Fruit fly (Drosophila melanogaster): Measurements from ENCODE around the gene CG12795.
A peak's percentile ranks its signal among the peaks of the same experiment; 100 is the strongest.

Gene CG12795

DNA sequence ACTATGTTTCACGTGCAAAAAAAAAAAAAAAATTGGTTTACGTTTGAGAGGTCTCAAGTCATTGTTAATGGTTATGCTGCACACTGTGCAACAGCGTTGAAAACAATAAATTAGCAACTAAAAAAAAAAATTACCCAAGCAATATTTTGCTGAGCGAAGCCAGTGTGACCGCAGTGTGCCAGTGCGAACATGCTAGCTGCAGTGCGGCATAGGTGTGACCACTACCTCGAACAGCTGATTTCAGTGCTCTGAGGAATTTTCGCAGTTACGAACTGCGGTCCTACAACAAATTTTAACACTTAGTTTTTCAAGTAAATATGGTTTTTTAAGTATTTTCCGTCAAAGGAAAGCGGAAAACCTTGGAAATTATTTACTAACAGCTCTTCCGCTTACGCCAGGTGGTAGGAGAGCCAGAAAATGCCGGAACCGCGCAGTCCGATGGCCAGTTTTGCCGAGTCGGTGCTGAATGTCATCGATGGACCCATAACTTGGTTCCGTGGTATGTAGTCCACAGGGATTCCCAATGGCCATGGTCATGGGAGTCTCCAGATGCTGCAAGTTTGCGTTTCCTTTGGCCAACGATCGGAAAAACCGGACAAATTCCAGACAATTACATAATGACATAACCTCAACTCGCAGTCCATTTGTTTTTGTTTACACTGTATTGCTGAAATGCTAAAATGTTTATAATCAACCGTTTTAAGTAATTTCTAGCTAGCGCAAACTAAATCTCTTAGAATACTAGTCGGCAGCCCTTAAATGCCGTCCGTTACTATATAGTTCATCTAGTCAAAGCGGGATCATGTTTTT lies 13.9 kb downstream of the CG12795 start, which contains the start of the genes msl-2 and ND-PDSW (continued):
- TF ChIP-seq klu (GFP tag; IDR thresholded peaks at IDR 0.05), result no peak
- peak in 1 of 2 experiments; percentile 96 for TF ChIP-seq Pdp1 (GFP tag; optimal IDR thresholded peaks at IDR 0.05)
- no peak for TF ChIP-seq CG31388 (GFP tag; optimal IDR thresholded peaks at IDR 0.05)
- TF ChIP-seq CG10979 (tag; optimal IDR thresholded peaks at IDR 0.05), result no peak
- no peak for TF ChIP-seq grn (GFP tag; optimal IDR thresholded peaks at IDR 0.05)
- TF ChIP-seq CG42726 (GFP tag; IDR thresholded peaks at IDR 0.05; ENCODE audit: partially characterized antibody), result peak; percentile 57; the same call in 1 of the 2 replicates
- no peak for TF ChIP-seq pita (GFP tag; optimal IDR thresholded peaks at IDR 0.05)
- TF ChIP-seq CG31441 (GFP tag; IDR thresholded peaks at IDR 0.05), result no peak
- TF ChIP-seq Sry-δ (GFP tag; optimal IDR thresholded peaks at IDR 0.05), result peak; percentile 35
- TF ChIP-seq CG18262 (tag; optimal IDR thresholded peaks at IDR 0.05), result no peak
- TF ChIP-seq pho (GFP tag; optimal IDR thresholded peaks at IDR 0.05), result peak; percentile 6
- TF ChIP-seq fd3F (GFP tag; optimal IDR thresholded peaks at IDR 0.05), result no peak
- TF ChIP-seq sob (GFP tag; IDR thresholded peaks at IDR 0.05), result no peak
- no peak for TF ChIP-seq p53 (GFP tag; optimal IDR thresholded peaks at IDR 0.05)
- no peak for TF ChIP-seq eyg (GFP tag; optimal IDR thresholded peaks at IDR 0.05)
- peak; percentile 49 for TF ChIP-seq CG10267 (tag; optimal IDR thresholded peaks at IDR 0.05)
- peak; percentile 74 for TF ChIP-seq Sin3A (optimal IDR thresholded peaks at IDR 0.05)
- TF ChIP-seq Doc3 (GFP tag; IDR thresholded peaks at IDR 0.05; ENCODE audit: partially characterized antibody), result no peak
- TF ChIP-seq CG7357 (GFP tag; IDR thresholded peaks at IDR 0.05), result peak; percentile 92
- TF ChIP-seq CG6765 (GFP tag; optimal IDR thresholded peaks at IDR 0.05), result no peak
- TF ChIP-seq cwo (GFP tag; optimal IDR thresholded peaks at IDR 0.05), result no peak
- peak; percentile 41 for TF ChIP-seq HmgZ (tag; optimal IDR thresholded peaks at IDR 0.05)
- TF ChIP-seq fd102C (GFP tag; optimal IDR thresholded peaks at IDR 0.05), result no peak
- TF ChIP-seq Elba2 (GFP tag; optimal IDR thresholded peaks at IDR 0.05), result no peak
- peak; percentile 42; the same call in 1 of the 3 replicates for TF ChIP-seq CG6791 (GFP tag; IDR thresholded peaks at IDR 0.05; ENCODE audit: partially characterized antibody)
- TF ChIP-seq CTCF (GFP tag; optimal IDR thresholded peaks at IDR 0.05), result peak; percentile 14
- TF ChIP-seq CG7987 (GFP tag; optimal IDR thresholded peaks at IDR 0.05), result no peak
- TF ChIP-seq gcm (GFP tag; optimal IDR thresholded peaks at IDR 0.05), result no peak
- no peak for TF ChIP-seq CG14667 (GFP tag; IDR thresholded peaks at IDR 0.05)
- peak; percentile 35 for TF ChIP-seq CG8924 (tag; optimal IDR thresholded peaks at IDR 0.05)
- TF ChIP-seq dysf (GFP tag; IDR thresholded peaks at IDR 0.05), result no peak
- TF ChIP-seq Myb (GFP tag; optimal IDR thresholded peaks at IDR 0.05), result peak; percentile 33
- TF ChIP-seq Scr (GFP tag; IDR thresholded peaks at IDR 0.05; ENCODE audit: partially characterized antibody), result 0 out of 2 replicates have a peak, but pooled peaks have one; percentile 16
- TF ChIP-seq Mrtf (GFP tag; IDR thresholded peaks at IDR 0.05), result no peak
- no peak for TF ChIP-seq CG11085 (GFP tag; IDR thresholded peaks at IDR 0.05)
- TF ChIP-seq bowl (GFP tag; IDR thresholded peaks at IDR 0.05), result no peak
- no peak for TF ChIP-seq aop (GFP tag; IDR thresholded peaks at IDR 0.05)
- TF ChIP-seq corto (GFP tag; optimal IDR thresholded peaks at IDR 0.05), result no peak
- no peak for TF ChIP-seq Six4 (GFP tag; optimal IDR thresholded peaks at IDR 0.05)
- no peak for TF ChIP-seq CG34376 (GFP tag; optimal IDR thresholded peaks at IDR 0.05)
- peak; percentile 80 for TF ChIP-seq Med (GFP tag)
- TF ChIP-seq emc (GFP tag; optimal IDR thresholded peaks at IDR 0.05), result no peak
- TF ChIP-seq tup (GFP tag; optimal IDR thresholded peaks at IDR 0.05), result no peak
- no peak for TF ChIP-seq Bdp1 (GFP tag; optimal IDR thresholded peaks at IDR 0.05)
- TF ChIP-seq Eip74EF (GFP tag; optimal IDR thresholded peaks at IDR 0.05), result no peak
- TF ChIP-seq YL-1 (GFP tag; optimal IDR thresholded peaks at IDR 0.05), result peak; percentile 85
- TF ChIP-seq ken (GFP tag; IDR thresholded peaks at IDR 0.05), result no peak
- no peak for TF ChIP-seq dpn (GFP tag; optimal IDR thresholded peaks at IDR 0.05)
- no peak for TF ChIP-seq CG5953 (GFP tag; IDR thresholded peaks at IDR 0.05)
- no peak for TF ChIP-seq yki (optimal IDR thresholded peaks at IDR 0.05)
- peak; percentile 12 for TF ChIP-seq Ets65A (GFP tag)
